Worm (Caenorhabditis elegans): ENCODE data around the gene F59B8.1.

The F59B8.1 gene

ce11 chrIV:9444417-9445026 lies 16.5 kb downstream of the F59B8.1 start (continued):
- peak; percentile 84 for TF ChIP-seq egl-43 (GFP tag; IDR thresholded peaks at IDR 0.05)
- peak; percentile 92 for TF ChIP-seq nhr-11 (tag; optimal IDR thresholded peaks at IDR 0.05)
- peak; percentile 77 for TF ChIP-seq mxl-3 (GFP tag; optimal IDR thresholded peaks at IDR 0.05)
- peak; percentile 87 for TF ChIP-seq nhr-102 (tag; optimal IDR thresholded peaks at IDR 0.05)
- peak; percentile 88 for TF ChIP-seq nhr-77 (tag; optimal IDR thresholded peaks at IDR 0.05)
- peak; percentile 55 for TF ChIP-seq spr-3 (GFP tag; optimal IDR thresholded peaks at IDR 0.05)
- TF ChIP-seq fkh-10 (GFP tag; optimal IDR thresholded peaks at IDR 0.05) = peak; percentile 88
- peak; percentile 80 for TF ChIP-seq nhr-6 (tag; optimal IDR thresholded peaks at IDR 0.05)
- TF ChIP-seq F26F4.8 (GFP tag; conservative IDR thresholded peaks at IDR 0.05) = no peak
- peak; percentile 74 for TF ChIP-seq arid-1 (GFP tag; conservative IDR thresholded peaks at IDR 0.05)
- TF ChIP-seq vab-7 (GFP tag; IDR thresholded peaks at IDR 0.05) = no peak; the same call in 1 of the 2 replicates
- peak; percentile 88 for TF ChIP-seq mes-2 (tag; optimal IDR thresholded peaks at IDR 0.05; ENCODE audit: poor library complexity, severe bottlenecking)
- TF ChIP-seq ceh-62 (tag; optimal IDR thresholded peaks at IDR 0.05) = no peak
- peak; percentile 91 for TF ChIP-seq lin-13 (GFP tag; optimal IDR thresholded peaks at IDR 0.05)
- TF ChIP-seq ces-1 (GFP tag; optimal IDR thresholded peaks at IDR 0.05) = peak; percentile 23
- TF ChIP-seq lin-29 (GFP tag; IDR thresholded peaks at IDR 0.05) = no peak
- no peak for TF ChIP-seq saeg-2 (GFP tag; IDR thresholded peaks at IDR 0.05)
- TF ChIP-seq fos-1 (tag; optimal IDR thresholded peaks at IDR 0.05) = no peak
- TF ChIP-seq ceh-82 (tag; optimal IDR thresholded peaks at IDR 0.05) = no peak
- TF ChIP-seq daf-12 (tag; optimal IDR thresholded peaks at IDR 0.05) = no peak
- TF ChIP-seq nhr-76 (tag; optimal IDR thresholded peaks at IDR 0.05) = no peak
- peak; percentile 86 for TF ChIP-seq zfp-3 (GFP tag; conservative IDR thresholded peaks at IDR 0.05)
- peak; percentile 92 for TF ChIP-seq hlh-11 (tag; optimal IDR thresholded peaks at IDR 0.05)
- TF ChIP-seq unc-39 (tag; optimal IDR thresholded peaks at IDR 0.05) = no peak

ce11 chrIV:9445407-9445806 lies 17.3 kb downstream of the F59B8.1 start, which contains the start of gene hsp-12.3:
Gene hsp-12.3 (minus strand): TSS chrIV:9445507.
- TF ChIP-seq hif-1 (tag; optimal IDR thresholded peaks at IDR 0.05) (peak in 1 of 2 experiments; percentile 1), dve-1 (tag; optimal IDR thresholded peaks at IDR 0.05; ENCODE audit: insufficient read depth) (no peak)

ce11 chrIV:9447209-9447608 lies 19.1 kb downstream of the F59B8.1 start, which contains the start of gene hsp-12.6:
Gene hsp-12.6 (minus strand): TSS chrIV:9447228.
- TF ChIP-seq daf-16 (GFP tag; optimal IDR thresholded peaks at IDR 0.05) = peak in 1 of 2 experiments; percentile 80
- TF ChIP-seq daf-16 (tag; optimal IDR thresholded peaks at IDR 0.05) = no peak
- no peak for TF ChIP-seq unc-130 (GFP tag; optimal IDR thresholded peaks at IDR 0.05)
- peak; percentile 54 for TF ChIP-seq nhr-11 (tag; optimal IDR thresholded peaks at IDR 0.05)
- TF ChIP-seq hlh-30 (tag; optimal IDR thresholded peaks at IDR 0.05; ENCODE audit: insufficient read depth) = peak; percentile 48
- no peak for TF ChIP-seq vab-7 (GFP tag; IDR thresholded peaks at IDR 0.05)

- no peak for TF ChIP-seq mdl-1 (tag; optimal IDR thresholded peaks at IDR 0.05)
- no peak for TF ChIP-seq zip-2 (tag; optimal IDR thresholded peaks at IDR 0.05)
- TF ChIP-seq mep-1 (tag; optimal IDR thresholded peaks at IDR 0.05) = no peak
- no peak for TF ChIP-seq zag-1 (tag; optimal IDR thresholded peaks at IDR 0.05)
- no peak for TF ChIP-seq F26F4.8 (GFP tag; conservative IDR thresholded peaks at IDR 0.05)
- no peak for TF ChIP-seq hlh-11 (tag; optimal IDR thresholded peaks at IDR 0.05)
- no peak for TF ChIP-seq ceh-82 (tag; optimal IDR thresholded peaks at IDR 0.05)
- TF ChIP-seq dpl-1 (GFP tag; optimal IDR thresholded peaks at IDR 0.05) = no peak
Measured at ce11 chrIV:9450375-9450774, 22.3 kb downstream of the F59B8.1 start, which contains the start of gene cpin-1. Gene cpin-1 (plus strand): TSS chrIV:9450675.

Measured in whole organism, L4 larva.